Worm (Caenorhabditis elegans) whole organism, mixed stage, embryonic: ENCODE measurements around the gene Y48A6B.14.

Experiments
- blmp-1 ChIP-seq: fragments of 150-350 bp; optimal IDR thresholded peaks from 2 replicates; lab custom pipeline; 2014; ENCODE audit warnings: missing biosample characterization, missing genetic modification characterization
- ceh-83 ChIP-seq: fragments of 200-800 bp; sonication (Bioruptor generic); optimal IDR thresholded peaks from 2 replicates; lab custom pipeline; 2018; ENCODE audit warnings: mild to moderate bottlenecking, missing genetic modification characterization, missing compliant biosample characterization
- lin-13 ChIP-seq: fragments of 150-350 bp; optimal IDR thresholded peaks from 2 replicates; lab custom pipeline; 2014; ENCODE audit warnings: missing biosample characterization, missing genetic modification characterization
- unc-62 ChIP-seq: fragments of 150-350 bp; optimal IDR thresholded peaks from 2 replicates; lab custom pipeline; 2014; ENCODE audit warnings: missing biosample characterization, missing genetic modification reagents, missing genetic modification characterization

ce11 chrIII:11022278-11022677 is 9.1 kb upstream of the Y48A6B.14 start:
- TF ChIP-seq blmp-1 (tag; lab: Kevin White, UChicago) (no peak), ceh-83 (GFP tag; lab: Kevin White, UChicago) (peak; percentile 11), lin-13 (tag; lab: Kevin White, UChicago) (no peak), unc-62 (no peak)
